Worm (Caenorhabditis elegans) whole organism, L2 larva: ENCODE data around the gene srw-127.

ENCODE experiments used
- F13H6.1 ChIP-seq: sonication (generic microtip); optimal IDR thresholded peaks from 2 replicates; lab custom pipeline; 2016; ENCODE audit warnings: missing genetic modification characterization, missing compliant biosample characterization
- R02D3.7 ChIP-seq: fragments of 150-350 bp; optimal IDR thresholded peaks from 2 replicates; lab custom pipeline; 2014; ENCODE audit warnings: missing biosample characterization, missing genetic modification characterization
- ama-1 ChIP-seq: fragments of 150-350 bp; optimal IDR thresholded peaks from 2 replicates; lab custom pipeline; 2018; ENCODE audit warnings: inconsistent platforms
- blmp-1 ChIP-seq: sonication (generic microtip); optimal IDR thresholded peaks from 2 replicates; lab custom pipeline; 2017; ENCODE audit warnings: missing genetic modification characterization, mild to moderate bottlenecking, missing compliant biosample characterization, antibody characterized with exemption, moderate library complexity; ENCODE audit not compliant: insufficient read depth
- crh-2 ChIP-seq: sonication (generic microtip); optimal IDR thresholded peaks from 2 replicates; lab custom pipeline; 2017; ENCODE audit warnings: missing biosample characterization, missing genetic modification characterization
- dmd-4 ChIP-seq: sonication (generic microtip); optimal IDR thresholded peaks from 2 replicates; lab custom pipeline; 2017; ENCODE audit warnings: missing biosample characterization, missing genetic modification characterization
- egl-27 ChIP-seq: sonication (generic microtip); optimal IDR thresholded peaks from 3 replicates; lab custom pipeline; 2017; ENCODE audit warnings: missing biosample characterization, missing genetic modification reagents, missing genetic modification characterization
- elt-1 ChIP-seq: fragments of 150-350 bp; optimal IDR thresholded peaks from 2 replicates; lab custom pipeline; 2014; ENCODE audit warnings: missing biosample characterization, missing genetic modification characterization
- elt-3 ChIP-seq: sonication (generic microtip); optimal IDR thresholded peaks from 2 replicates; lab custom pipeline; 2017; ENCODE audit warnings: missing biosample characterization, missing genetic modification characterization
- fos-1 ChIP-seq: fragments of 150-350 bp; optimal IDR thresholded peaks from 2 replicates; lab custom pipeline; 2014; ENCODE audit warnings: missing biosample characterization, missing genetic modification characterization
- gmeb-1 ChIP-seq: fragments of 150-350 bp; optimal IDR thresholded peaks from 2 replicates; lab custom pipeline; 2014; ENCODE audit warnings: missing biosample characterization, missing genetic modification characterization
- lin-11 ChIP-seq: fragments of 150-350 bp; sonication (generic microtip); optimal IDR thresholded peaks from 2 replicates; lab custom pipeline; 2014; ENCODE audit warnings: missing biosample characterization, missing genetic modification characterization, inconsistent platforms, mixed read lengths
- lin-13 ChIP-seq: fragments of 150-350 bp; optimal IDR thresholded peaks from 2 replicates; lab custom pipeline; 2014; ENCODE audit warnings: missing biosample characterization, missing genetic modification reagents, missing genetic modification characterization
- lsy-2 ChIP-seq, 2 experiments: fragments of 150-350 bp in 1 of 2; sonication (generic microtip) in 1 of 2; optimal IDR thresholded peaks; 2 replicates each; lab custom pipeline; 2014 to 2017; ENCODE audit warnings: missing biosample characterization in 2 of 2, missing genetic modification characterization in 2 of 2
- mab-5 ChIP-seq: fragments of 150-350 bp; optimal IDR thresholded peaks from 2 replicates; lab custom pipeline; 2014; ENCODE audit warnings: missing biosample characterization, missing genetic modification characterization
- mbf-1 ChIP-seq: sonication (generic microtip); optimal IDR thresholded peaks from 2 replicates; lab custom pipeline; 2017; ENCODE audit warnings: missing biosample characterization, missing genetic modification characterization
- mdl-1 ChIP-seq, 2 experiments: fragments of 150-350 bp in 1 of 2; sonication (generic microtip) in 1 of 2; optimal IDR thresholded peaks; 2 replicates each; lab custom pipeline; 2017; ENCODE audit warnings: missing biosample characterization in 2 of 2, missing genetic modification characterization in 2 of 2
- nhr-10 ChIP-seq: sonication (generic microtip); optimal IDR thresholded peaks from 2 replicates; lab custom pipeline; 2017; ENCODE audit warnings: missing biosample characterization, missing genetic modification characterization
- nhr-11 ChIP-seq: fragments of 150-350 bp; optimal IDR thresholded peaks from 2 replicates; lab custom pipeline; 2014; ENCODE audit warnings: missing biosample characterization, missing genetic modification characterization
- nhr-12 ChIP-seq: fragments of 150-350 bp; optimal IDR thresholded peaks from 2 replicates; lab custom pipeline; 2014; ENCODE audit warnings: missing biosample characterization, missing genetic modification characterization
- nhr-129 ChIP-seq: fragments of 150-350 bp; optimal IDR thresholded peaks from 2 replicates; lab custom pipeline; 2014; ENCODE audit warnings: missing biosample characterization, missing genetic modification characterization
- nhr-21 ChIP-seq: fragments of 150-350 bp; optimal IDR thresholded peaks from 2 replicates; lab custom pipeline; 2014; ENCODE audit warnings: missing biosample characterization, missing genetic modification characterization
- nhr-237 ChIP-seq: fragments of 150-350 bp; optimal IDR thresholded peaks from 2 replicates; lab custom pipeline; 2014; ENCODE audit warnings: missing biosample characterization, missing genetic modification characterization
- nhr-25 ChIP-seq: fragments of 150-350 bp; sonication (generic microtip); optimal IDR thresholded peaks from 3 replicates; lab custom pipeline; 2014; ENCODE audit warnings: missing biosample characterization, missing genetic modification characterization
- nhr-6 ChIP-seq: fragments of 150-350 bp; optimal IDR thresholded peaks from 2 replicates; lab custom pipeline; 2014; ENCODE audit warnings: missing biosample characterization, missing genetic modification characterization
- nhr-77 ChIP-seq: fragments of 150-350 bp; optimal IDR thresholded peaks from 2 replicates; lab custom pipeline; 2014; ENCODE audit warnings: missing biosample characterization, missing genetic modification characterization
- peb-1 ChIP-seq: fragments of 150-350 bp; optimal IDR thresholded peaks from 2 replicates; lab custom pipeline; 2014; ENCODE audit warnings: missing biosample characterization, missing genetic modification characterization
- sem-4 ChIP-seq: fragments of 150-350 bp; optimal IDR thresholded peaks from 2 replicates; lab custom pipeline; 2014; ENCODE audit warnings: missing biosample characterization, missing genetic modification reagents, missing genetic modification characterization
- skn-1 ChIP-seq: sonication (generic microtip); optimal IDR thresholded peaks from 2 replicates; lab custom pipeline; 2017; ENCODE audit warnings: missing biosample characterization, missing genetic modification characterization
- sma-3 ChIP-seq: sonication (generic microtip); optimal IDR thresholded peaks from 2 replicates; lab custom pipeline; 2016; ENCODE audit warnings: missing genetic modification reagents, missing genetic modification characterization, missing compliant biosample characterization
- snpc-4 ChIP-seq: fragments of 150-350 bp; optimal IDR thresholded peaks from 2 replicates; lab custom pipeline; 2014; ENCODE audit warnings: missing biosample characterization, missing genetic modification characterization
- unc-39 ChIP-seq: fragments of 150-350 bp; optimal IDR thresholded peaks from 2 replicates; lab custom pipeline; 2014; ENCODE audit warnings: missing biosample characterization, missing genetic modification characterization
- unc-55 ChIP-seq: fragments of 150-350 bp; sonication (generic microtip); optimal IDR thresholded peaks from 3 replicates; lab custom pipeline; 2014; ENCODE audit warnings: missing biosample characterization, missing genetic modification reagents, missing genetic modification characterization
- zag-1 ChIP-seq: fragments of 150-350 bp; optimal IDR thresholded peaks from 2 replicates; lab custom pipeline; 2014; ENCODE audit warnings: missing biosample characterization, missing genetic modification characterization
- ztf-1 ChIP-seq: fragments of 200-800 bp; sonication (Bioruptor generic); conservative IDR thresholded peaks from 2 replicates; pipeline ENCODE4 v1.3.6; 2022; ENCODE audit warnings: missing genetic modification characterization, missing compliant biosample characterization
- ztf-11 ChIP-seq: sonication (generic microtip); optimal IDR thresholded peaks from 2 replicates; lab custom pipeline; 2017; ENCODE audit warnings: missing biosample characterization, missing genetic modification characterization
- ztf-4 ChIP-seq: fragments of 150-350 bp; optimal IDR thresholded peaks from 2 replicates; lab custom pipeline; 2014; ENCODE audit warnings: missing biosample characterization, missing genetic modification characterization

srw-127 gene

ce11 chrV:7012617-7013016 is at the start of gene srw-127:
Gene srw-127 (plus strand): TSS chrV:7012917.
- TF ChIP-seq nhr-237 (tag; lab: Kevin White, UChicago) (no peak), R02D3.7 (no peak), fos-1 (tag; lab: Kevin White, UChicago) (no peak), crh-2 (no peak), gmeb-1 (tag; lab: Kevin White, UChicago) (no peak), dmd-4 (tag; lab: Kevin White, UChicago) (no peak)

ce11 chrV:6969950-6970532 is 42.7 kb upstream of the srw-127 start, which contains the start of gene ptr-15:
Gene ptr-15 (minus strand): TSS chrV:6970000.
- TF ChIP-seq fos-1 (tag; lab: Kevin White, UChicago) (peak; percentile 10), peb-1 (tag; lab: Kevin White, UChicago) (peak; percentile 30), nhr-12 (tag; lab: Kevin White, UChicago) (no peak), nhr-21 (tag; lab: Kevin White, UChicago) (peak; percentile 24)

DNA sequence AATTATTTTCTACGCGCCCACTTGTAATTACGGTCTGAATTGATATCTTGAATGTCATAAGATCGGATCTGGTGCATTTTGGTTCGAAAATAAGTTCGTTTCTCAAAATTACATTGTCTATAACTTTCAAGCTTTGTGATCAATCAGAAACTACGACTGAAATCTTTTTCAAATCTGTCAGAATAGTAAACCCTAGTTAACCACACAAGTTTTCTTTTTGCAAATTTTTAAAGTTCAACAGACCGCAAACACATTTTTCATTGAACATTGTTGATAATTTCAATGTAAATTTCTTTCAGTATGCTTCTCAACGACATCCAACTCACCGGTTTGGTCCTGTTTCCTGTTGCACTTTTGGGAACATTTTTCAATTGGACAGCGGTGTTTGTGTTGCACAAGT is 41.1 kb upstream of the srw-127 start, which contains the start of gene srx-59:
srx-59 (plus strand) TSS at position 301 of the 400 bp plus-strand sequence.
- TF ChIP-seq lsy-2 (tag; optimal IDR thresholded peaks at IDR 0.05; lab: Kevin White, UChicago) (no peak), nhr-10 (tag; lab: Kevin White, UChicago) (no peak), mdl-1 (tag; optimal IDR thresholded peaks at IDR 0.05; lab: Kevin White, UChicago) (no peak), egl-27 (tag; lab: Kevin White, UChicago) (no peak), skn-1 (tag; lab: Kevin White, UChicago) (no peak), fos-1 (tag; lab: Kevin White, UChicago) (no peak), nhr-77 (no peak), ama-1 (lab: Kevin White, UChicago) (no peak), gmeb-1 (tag; lab: Kevin White, UChicago) (no peak)

ce11 chrV:6976047-6976446 is 36.7 kb upstream of the srw-127 start, which contains the start of gene srx-16:
Gene srx-16 (plus strand): TSS chrV:6976347.
- no peak for TF ChIP-seq elt-3
- no peak for TF ChIP-seq lin-13
- TF ChIP-seq lsy-2 (tag; optimal IDR thresholded peaks at IDR 0.05; lab: Kevin White, UChicago): no peak
- no peak for TF ChIP-seq elt-1 (tag; lab: Kevin White, UChicago)
- TF ChIP-seq nhr-77: no peak
- TF ChIP-seq nhr-25 (tag; lab: Kevin White, UChicago): no peak

- TF ChIP-seq R02D3.7: no peak
- no peak for TF ChIP-seq fos-1 (tag; lab: Kevin White, UChicago)
- TF ChIP-seq unc-39 (tag; lab: Kevin White, UChicago): no peak
- TF ChIP-seq nhr-25 (tag; lab: Kevin White, UChicago): no peak
- TF ChIP-seq gmeb-1 (tag; lab: Kevin White, UChicago): no peak
- TF ChIP-seq egl-27 (tag; lab: Kevin White, UChicago): no peak
- TF ChIP-seq nhr-11 (tag; lab: Kevin White, UChicago): no peak
- TF ChIP-seq blmp-1 (tag; lab: Kevin White, UChicago): no peak
- TF ChIP-seq ztf-11: no peak
- no peak for TF ChIP-seq ztf-4 (tag; lab: Kevin White, UChicago)
- TF ChIP-seq peb-1 (tag; lab: Kevin White, UChicago): no peak
- TF ChIP-seq nhr-6 (tag; lab: Kevin White, UChicago): no peak
- no peak for TF ChIP-seq nhr-237 (tag; lab: Kevin White, UChicago)
- TF ChIP-seq elt-3: no peak
- TF ChIP-seq lin-11 (tag; lab: Kevin White, UChicago): no peak
- TF ChIP-seq mab-5: no peak
- TF ChIP-seq lin-13: no peak
- no peak for TF ChIP-seq unc-55 (GFP tag; lab: Kevin White, UChicago)
These were observed 33.7 kb upstream of the srw-127 start, which contains the start of gene sre-12 for ce11 chrV:6979019-6979418. Gene sre-12 (minus strand): TSS chrV:6979119.

- TF ChIP-seq ztf-11 (no peak), snpc-4 (tag; lab: Kevin White, UChicago) (no peak), sem-4 (tag; lab: Kevin White, UChicago) (no peak), ztf-4 (tag; lab: Kevin White, UChicago) (no peak), zag-1 (no peak), nhr-6 (tag; lab: Kevin White, UChicago) (no peak), mab-5 (no peak), nhr-129 (no peak), sma-3 (GFP tag; lab: Kevin White, UChicago) (no peak), F13H6.1 (tag; lab: Kevin White, UChicago) (no peak), ztf-1 (GFP tag; lab: Robert Waterston, UW) (no peak), mbf-1 (tag; lab: Kevin White, UChicago) (no peak), nhr-12 (tag; lab: Kevin White, UChicago) (no peak)
- TF ChIP-seq, all 48 proteins: peak for 0
These were observed 29.9 kb upstream of the srw-127 start, which contains the start of gene nhr-161 for ce11 chrV:6982813-6983212. Gene nhr-161 (minus strand): TSS chrV:6982913.
